Worm (Caenorhabditis elegans): Measurements from ENCODE around the gene B0336.13.

Gene B0336.13

DNA sequence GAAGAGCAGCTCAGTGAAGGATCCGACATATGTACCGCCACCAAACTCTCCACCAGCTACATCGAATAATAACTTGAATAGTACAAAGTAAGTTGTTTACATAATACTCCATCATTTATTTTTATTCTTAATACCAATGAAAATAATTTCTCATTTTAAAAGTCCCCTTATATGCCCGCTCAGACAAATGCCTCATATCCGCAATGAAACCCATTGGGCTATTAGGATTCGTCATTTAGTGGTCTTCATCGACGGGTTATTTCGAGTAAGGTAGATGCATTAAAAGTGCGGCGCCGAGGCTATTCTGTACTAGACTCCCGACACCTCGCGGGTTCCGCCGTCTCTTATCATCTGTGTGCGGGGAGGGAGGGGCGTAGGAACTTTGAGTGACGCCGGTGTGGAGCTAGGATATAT, 40.1 kb upstream of the B0336.13 start (continued):
- TF ChIP-seq mep-1 (tag; optimal IDR thresholded peaks at IDR 0.05): peak; percentile 57
- peak; percentile 88 for TF ChIP-seq lin-38 (GFP tag; IDR thresholded peaks at IDR 0.05)
- no peak for TF ChIP-seq nhr-48 (tag; optimal IDR thresholded peaks at IDR 0.05)
- peak; percentile 21 for TF ChIP-seq dpl-1 (GFP tag; optimal IDR thresholded peaks at IDR 0.05)
- TF ChIP-seq lin-29 (GFP tag; IDR thresholded peaks at IDR 0.05): no peak
- no peak for TF ChIP-seq gei-8 (GFP tag; optimal IDR thresholded peaks at IDR 0.05)
- peak; percentile 46 for TF ChIP-seq pqm-1 (tag; optimal IDR thresholded peaks at IDR 0.05)
- peak; percentile 64 for TF ChIP-seq unc-130 (GFP tag; optimal IDR thresholded peaks at IDR 0.05)
- TF ChIP-seq Y105C5A.15 (GFP tag; IDR thresholded peaks at IDR 0.05): 0 out of 2 replicates have a peak, but pooled peaks have one; percentile 20
- TF ChIP-seq duxl-1 (tag; optimal IDR thresholded peaks at IDR 0.05; ENCODE audit: poor library complexity): peak; percentile 74
- TF ChIP-seq arid-1 (GFP tag; conservative IDR thresholded peaks at IDR 0.05): peak; percentile 33; the same call in 1 of the 2 replicates
- TF ChIP-seq set-16 (GFP tag; IDR thresholded peaks at IDR 0.05): peak; percentile 20; the same call in 1 of the 2 replicates
- TF ChIP-seq hlh-30 (tag; optimal IDR thresholded peaks at IDR 0.05; ENCODE audit: insufficient read depth): peak; percentile 27
- TF ChIP-seq snpc-1.2 (GFP tag; IDR thresholded peaks at IDR 0.05): peak; percentile 84

DNA sequence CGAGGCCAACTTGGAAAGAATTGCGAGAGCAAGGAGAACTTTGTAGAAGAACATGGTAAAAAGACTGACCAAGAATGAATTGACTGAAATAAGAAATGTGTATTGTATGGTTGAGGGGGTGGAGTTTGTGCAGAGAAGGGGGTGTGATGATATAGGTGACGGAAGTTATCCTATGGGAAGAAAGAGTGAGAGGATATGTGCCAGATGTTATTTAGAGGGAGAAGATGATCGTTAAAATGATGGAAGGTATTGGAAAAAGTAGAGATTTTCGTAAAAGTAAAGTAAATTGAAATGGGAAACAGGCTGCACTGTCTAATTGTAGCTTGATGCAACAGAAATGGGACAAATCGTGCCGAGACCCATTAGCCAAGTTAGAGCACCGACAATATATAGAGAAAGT, 36.9 kb upstream of the B0336.13 start, which contains the start of gene sdz-21:
Gene sdz-21, minus strand, starts transcription at position 101 of the 400 bp plus-strand sequence.
- no peak for TF ChIP-seq nhr-48 (tag; optimal IDR thresholded peaks at IDR 0.05)
- TF ChIP-seq lin-15B (tag; optimal IDR thresholded peaks at IDR 0.05): no peak
- no peak for TF ChIP-seq unc-62 (GFP tag; optimal IDR thresholded peaks at IDR 0.05 in 1 of 2)
- TF ChIP-seq unc-62 (tag; optimal IDR thresholded peaks at IDR 0.05): no peak
- TF ChIP-seq php-3 (GFP tag; IDR thresholded peaks at IDR 0.05): no peak

DNA sequence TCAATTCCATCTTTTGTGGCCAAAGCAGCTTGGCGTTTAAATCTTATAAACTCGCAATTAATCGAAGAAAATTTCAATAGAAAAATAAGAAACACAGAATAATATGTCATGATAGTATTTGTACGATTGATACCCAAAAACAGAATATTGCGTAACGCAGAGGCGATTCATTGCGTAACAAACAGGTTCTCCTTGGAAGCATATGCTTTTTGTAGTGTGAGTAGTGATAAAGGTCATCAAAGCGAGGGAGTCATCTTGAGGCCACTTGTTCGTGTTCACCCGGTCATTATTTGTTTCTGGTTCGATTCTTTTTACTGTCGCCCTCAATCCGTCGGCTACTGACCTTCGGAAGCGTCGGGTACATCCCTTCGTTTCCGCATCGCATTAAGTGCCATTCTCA, 32.9 kb upstream of the B0336.13 start, which contains the start of gene F54E7.6:
Gene F54E7.6, minus strand, starts transcription at position 110 of the 400 bp plus-strand sequence.
- no peak for TF ChIP-seq ctbp-1 (GFP tag; IDR thresholded peaks at IDR 0.05)
- TF ChIP-seq mxl-3 (GFP tag; optimal IDR thresholded peaks at IDR 0.05): peak; percentile 33
- peak; percentile 82 for TF ChIP-seq nhr-28 (tag; optimal IDR thresholded peaks at IDR 0.05)
- TF ChIP-seq pha-4 (GFP tag; IDR thresholded peaks at IDR 0.05): no peak
- TF ChIP-seq pha-4 (tag; optimal IDR thresholded peaks at IDR 0.05): no peak
- no peak for TF ChIP-seq fkh-10 (GFP tag; optimal IDR thresholded peaks at IDR 0.05)

DNA sequence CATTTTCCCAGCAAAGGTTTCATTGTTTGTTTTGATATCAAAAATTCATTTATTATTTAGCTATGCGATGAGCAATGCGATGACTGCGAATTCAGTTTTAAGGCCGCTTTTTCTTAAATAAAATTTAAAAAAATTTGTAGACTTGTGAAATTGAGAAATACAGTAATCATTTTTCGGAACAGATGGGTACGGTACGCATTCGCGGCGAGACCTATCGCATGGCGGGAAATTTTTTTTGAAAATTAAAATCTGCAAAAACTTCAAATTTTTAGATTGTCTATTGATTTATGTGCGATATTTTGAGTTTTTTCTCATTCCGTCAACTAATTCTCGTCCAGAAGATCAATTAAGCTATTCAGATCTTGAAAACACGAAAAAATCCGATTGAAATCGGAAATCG, 30.3 kb upstream of the B0336.13 start:
- TF ChIP-seq unc-130 (GFP tag; optimal IDR thresholded peaks at IDR 0.05): peak; percentile 87
- TF ChIP-seq ZK546.5 (tag; optimal IDR thresholded peaks at IDR 0.05): no peak
- no peak for TF ChIP-seq R02D3.7 (tag; optimal IDR thresholded peaks at IDR 0.05)
- no peak for TF ChIP-seq daf-12 (tag; optimal IDR thresholded peaks at IDR 0.05)
- no peak for TF ChIP-seq daf-19 (GFP tag; conservative IDR thresholded peaks at IDR 0.05)
- no peak for TF ChIP-seq hif-1 (tag; optimal IDR thresholded peaks at IDR 0.05)
- TF ChIP-seq unc-39 (tag; optimal IDR thresholded peaks at IDR 0.05): no peak
- TF ChIP-seq daf-8 (GFP tag; IDR thresholded peaks at IDR 0.05): no peak
- peak; percentile 79 for TF ChIP-seq Y48G9A.11 (GFP tag; IDR thresholded peaks at IDR 0.05)
- TF ChIP-seq F26F4.8 (GFP tag; conservative IDR thresholded peaks at IDR 0.05): no peak
- no peak for TF ChIP-seq gei-8 (GFP tag; optimal IDR thresholded peaks at IDR 0.05)
- TF ChIP-seq F37D6.2 (tag; optimal IDR thresholded peaks at IDR 0.05): no peak
- peak; percentile 81 for TF ChIP-seq lin-38 (GFP tag; IDR thresholded peaks at IDR 0.05)
- TF ChIP-seq nhr-237 (tag; optimal IDR thresholded peaks at IDR 0.05): no peak
- peak; percentile 85 for TF ChIP-seq F49E8.2 (tag; optimal IDR thresholded peaks at IDR 0.05; ENCODE audit: borderline replicate concordance)
- TF ChIP-seq daf-16 (GFP tag; optimal IDR thresholded peaks at IDR 0.05): no peak
- TF ChIP-seq daf-16 (tag; optimal IDR thresholded peaks at IDR 0.05): no peak
- TF ChIP-seq Y105C5A.15 (GFP tag; IDR thresholded peaks at IDR 0.05): no peak
- TF ChIP-seq fos-1 (tag; optimal IDR thresholded peaks at IDR 0.05): no peak
- TF ChIP-seq dpl-1 (GFP tag; optimal IDR thresholded peaks at IDR 0.05): no peak
- TF ChIP-seq ceh-28 (tag; optimal IDR thresholded peaks at IDR 0.05): no peak
- TF ChIP-seq snpc-1.2 (GFP tag; IDR thresholded peaks at IDR 0.05): peak; percentile 60; the same call in 1 of the 2 replicates
- no peak for TF ChIP-seq ctbp-1 (GFP tag; IDR thresholded peaks at IDR 0.05)
- no peak for TF ChIP-seq zfp-2 (tag; optimal IDR thresholded peaks at IDR 0.05)
- TF ChIP-seq lsy-2 (tag; optimal IDR thresholded peaks at IDR 0.05): peak in 1 of 2 experiments; percentile 73
- no peak for TF ChIP-seq lin-29 (GFP tag; IDR thresholded peaks at IDR 0.05)
